Fruit fly (Drosophila melanogaster): ENCODE results near the gene CG7627.

DNA sequence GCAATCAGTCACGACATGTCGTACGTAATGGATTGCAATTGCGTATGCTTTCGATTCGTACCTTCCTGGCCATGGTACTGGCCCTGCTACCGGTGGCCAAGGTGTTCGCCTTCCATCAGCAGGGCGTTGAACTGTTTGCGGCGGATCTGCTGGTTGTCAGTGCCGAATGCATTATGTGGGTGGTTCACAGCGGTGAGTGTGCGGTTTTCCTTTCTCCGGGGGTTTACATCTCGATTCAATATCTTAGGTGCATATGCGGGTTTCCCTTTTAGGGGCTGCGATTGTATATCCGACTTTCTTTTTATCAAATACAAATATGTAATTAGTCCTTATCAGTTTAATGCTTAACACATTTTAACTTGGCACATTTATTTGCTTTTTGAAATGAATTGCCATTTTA is 50.5 kb downstream of the CG7627 start:
- TF ChIP-seq sv (GFP tag; optimal IDR thresholded peaks at IDR 0.05) (no peak), usp (GFP tag; optimal IDR thresholded peaks at IDR 0.05) (no peak), br (GFP tag; optimal IDR thresholded peaks at IDR 0.05) (no peak), h (GFP tag; optimal IDR thresholded peaks at IDR 0.05) (no peak), pan (optimal IDR thresholded peaks at IDR 0.05) (no peak), CrebA (GFP tag; optimal IDR thresholded peaks at IDR 0.05; ENCODE audit: borderline replicate concordance) (no peak), lola (GFP tag; optimal IDR thresholded peaks at IDR 0.05) (no peak), HLH106 (tag; optimal IDR thresholded peaks at IDR 0.05) (no peak), Myc (optimal IDR thresholded peaks at IDR 0.05) (no peak), ey (GFP tag; optimal IDR thresholded peaks at IDR 0.05) (no peak), GATAd (GFP tag; optimal IDR thresholded peaks at IDR 0.05) (no peak)
